Fruit fly (Drosophila melanogaster): ENCODE measurements around the gene Archease.

The Archease gene

DNA sequence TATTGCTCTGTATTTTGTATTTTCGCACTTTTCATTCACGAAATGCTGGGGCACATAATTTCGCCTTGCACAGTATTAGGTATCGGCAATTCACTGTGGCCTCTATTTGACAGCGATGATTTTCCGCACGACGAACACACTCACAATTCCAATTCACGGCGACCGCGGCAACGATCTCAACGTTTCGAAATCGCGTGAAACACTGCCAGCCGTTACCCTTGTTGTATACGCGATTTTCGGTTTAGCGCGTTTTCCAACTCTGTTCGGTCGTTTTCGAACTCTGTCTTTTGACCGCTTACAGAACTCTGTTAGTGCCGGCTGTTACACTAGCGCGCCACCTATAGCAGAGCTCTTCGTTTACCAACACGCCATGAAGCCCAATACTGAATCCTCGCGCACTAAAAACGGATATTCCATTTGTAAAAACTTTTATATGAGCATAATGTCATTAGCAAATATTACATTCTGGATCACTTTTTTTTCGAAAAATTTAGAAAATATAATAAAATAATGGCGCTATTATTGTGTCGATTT lies 43.6 kb downstream of the Archease start, which contains the start of gene InR (continued):
- peak in 1 of 2 experiments; percentile 73 for TF ChIP-seq insv (GFP tag; optimal IDR thresholded peaks at IDR 0.05)
- TF ChIP-seq pros (GFP tag; optimal IDR thresholded peaks at IDR 0.05), result no peak
- TF ChIP-seq Lpt (GFP tag; optimal IDR thresholded peaks at IDR 0.05), result no peak
- peak; percentile 38 for TF ChIP-seq trh (GFP tag; optimal IDR thresholded peaks at IDR 0.05)
- peak; percentile 83 for TF ChIP-seq lbe (GFP tag; optimal IDR thresholded peaks at IDR 0.05)
- no peak for TF ChIP-seq HLH4C (GFP tag; IDR thresholded peaks at IDR 0.05; ENCODE audit: partially characterized antibody)
- TF ChIP-seq sima (GFP tag; optimal IDR thresholded peaks at IDR 0.05), result no peak
- TF ChIP-seq chinmo (GFP tag; IDR thresholded peaks at IDR 0.05; ENCODE audit: partially characterized antibody), result no peak
- TF ChIP-seq zfh1 (GFP tag; IDR thresholded peaks at IDR 0.05), result no peak
- no peak for TF ChIP-seq C15 (GFP tag; IDR thresholded peaks at IDR 0.05)
- TF ChIP-seq Ptx1 (GFP tag; IDR thresholded peaks at IDR 0.05), result no peak
- no peak for TF ChIP-seq sr (GFP tag; IDR thresholded peaks at IDR 0.05)
- no peak for TF ChIP-seq cad (GFP tag; optimal IDR thresholded peaks at IDR 0.05)
- TF ChIP-seq Drgx (GFP tag; IDR thresholded peaks at IDR 0.05), result no peak
- TF ChIP-seq fd96Cb (tag; optimal IDR thresholded peaks at IDR 0.05), result peak; percentile 2
- peak; percentile 72 for TF ChIP-seq CG3163 (GFP tag; optimal IDR thresholded peaks at IDR 0.05)
- no peak for TF ChIP-seq so (GFP tag; IDR thresholded peaks at IDR 0.05)
- peak; percentile 31 for TF ChIP-seq CG11723 (GFP tag; optimal IDR thresholded peaks at IDR 0.05)
- no peak for TF ChIP-seq cas (GFP tag; IDR thresholded peaks at IDR 0.05)
- peak; percentile 81 for TF ChIP-seq ash1 (GFP tag; optimal IDR thresholded peaks at IDR 0.05)
- TF ChIP-seq Aef1 (GFP tag; IDR thresholded peaks at IDR 0.05), result no peak
- TF ChIP-seq Dll (GFP tag; IDR thresholded peaks at IDR 0.05; ENCODE audit: partially characterized antibody), result no peak
- peak; percentile 37 for TF ChIP-seq Ets97D (GFP tag; optimal IDR thresholded peaks at IDR 0.05)
- peak; percentile 54 for TF ChIP-seq abd-A (tag; optimal IDR thresholded peaks at IDR 0.05)
- TF ChIP-seq CG30403 (GFP tag; optimal IDR thresholded peaks at IDR 0.05), result peak; percentile 82
- TF ChIP-seq CG6791 (GFP tag; IDR thresholded peaks at IDR 0.05; ENCODE audit: partially characterized antibody), result no peak
- no peak for TF ChIP-seq Neu2 (GFP tag; optimal IDR thresholded peaks at IDR 0.05; ENCODE audit: borderline replicate concordance)
- TF ChIP-seq D (optimal IDR thresholded peaks at IDR 0.05), result no peak
- no peak for TF ChIP-seq D (GFP tag; optimal IDR thresholded peaks at IDR 0.05)
- peak; percentile 50 for TF ChIP-seq PHDP (tag; optimal IDR thresholded peaks at IDR 0.05)
- TF ChIP-seq CG11696 (GFP tag; IDR thresholded peaks at IDR 0.05), result no peak
- peak; percentile 66 for TF ChIP-seq oc (tag; optimal IDR thresholded peaks at IDR 0.05)
- TF ChIP-seq bbx (GFP tag; IDR thresholded peaks at IDR 0.05; ENCODE audit: partially characterized antibody), result no peak
- TF ChIP-seq CG7839 (tag; optimal IDR thresholded peaks at IDR 0.05), result peak; percentile 69
- TF ChIP-seq CG10366 (GFP tag; IDR thresholded peaks at IDR 0.05), result no peak
- TF ChIP-seq stc (GFP tag; IDR thresholded peaks at IDR 0.05), result no peak
- TF ChIP-seq Hr39 (optimal IDR thresholded peaks at IDR 0.05), result no peak
- no peak for TF ChIP-seq CG9932 (GFP tag; IDR thresholded peaks at IDR 0.05)
- peak; percentile 74 for TF ChIP-seq Hsf (GFP tag; optimal IDR thresholded peaks at IDR 0.05)
- no peak for TF ChIP-seq lola (GFP tag; optimal IDR thresholded peaks at IDR 0.05)
- peak; percentile 58 for TF ChIP-seq CG9609 (GFP tag; optimal IDR thresholded peaks at IDR 0.05)
- no peak for TF ChIP-seq Lim3 (GFP tag; IDR thresholded peaks at IDR 0.05)
- peak; percentile 75 for TF ChIP-seq Mad (GFP tag; optimal IDR thresholded peaks at IDR 0.05)
- TF ChIP-seq CG16779 (GFP tag; IDR thresholded peaks at IDR 0.05), result no peak
- no peak for TF ChIP-seq sisA (GFP tag; IDR thresholded peaks at IDR 0.05)
- TF ChIP-seq D19A (tag; optimal IDR thresholded peaks at IDR 0.05), result peak; percentile 49
- no peak for TF ChIP-seq Oli (tag; optimal IDR thresholded peaks at IDR 0.05)
- TF ChIP-seq CG8478 (optimal IDR thresholded peaks at IDR 0.05), result no peak
- TF ChIP-seq CG11398 (GFP tag; optimal IDR thresholded peaks at IDR 0.05), result peak; percentile 58
- TF ChIP-seq sqz (GFP tag; optimal IDR thresholded peaks at IDR 0.05), result peak; percentile 66
- TF ChIP-seq ro (GFP tag; IDR thresholded peaks at IDR 0.05), result no peak
- TF ChIP-seq pzg (GFP tag; optimal IDR thresholded peaks at IDR 0.05), result peak; percentile 83
- no peak for TF ChIP-seq vvl (GFP tag; IDR thresholded peaks at IDR 0.05)
